Worm (Caenorhabditis elegans) whole organism, young adult: ENCODE measurements around the gene sra-32.

ENCODE experiments used
- B0261.1 ChIP-seq: sonication (generic microtip); optimal IDR thresholded peaks from 2 replicates; lab custom pipeline; 2016; ENCODE audit warnings: mild to moderate bottlenecking, missing genetic modification characterization, moderate library complexity, missing compliant biosample characterization
- C17E4.6 ChIP-seq: fragments of 200-800 bp; sonication (Bioruptor generic); IDR thresholded peaks from 2 replicates; pipeline ENCODE4 v1.3.6; 2022; ENCODE audit warnings: missing genetic modification reagents, missing genetic modification characterization, missing compliant biosample characterization
- D2030.7 ChIP-seq: fragments of 200-800 bp; sonication (Bioruptor generic); IDR thresholded peaks from 2 replicates; pipeline ENCODE4 v1.3.6; 2022; ENCODE audit warnings: missing genetic modification reagents, missing genetic modification characterization, missing compliant biosample characterization
- F39B2.1 ChIP-seq: fragments of 200-800 bp; sonication (Bioruptor generic); IDR thresholded peaks from 2 replicates; pipeline ENCODE4 v1.3.6; 2022; ENCODE audit warnings: missing genetic modification reagents, missing genetic modification characterization, missing compliant biosample characterization
- F57C9.4 ChIP-seq: sonication (generic microtip); optimal IDR thresholded peaks from 2 replicates; lab custom pipeline; 2017; ENCODE audit warnings: mild to moderate bottlenecking, missing genetic modification characterization, missing compliant biosample characterization
- T07F8.4 ChIP-seq: sonication (generic microtip); optimal IDR thresholded peaks from 2 replicates; lab custom pipeline; 2016; ENCODE audit warnings: mild to moderate bottlenecking, missing genetic modification characterization, moderate library complexity, missing compliant biosample characterization
- T26A5.8 ChIP-seq: sonication (generic microtip); optimal IDR thresholded peaks from 2 replicates; lab custom pipeline; 2016; ENCODE audit warnings: missing genetic modification characterization, missing compliant biosample characterization
- Y79H2A.3 ChIP-seq: fragments of 200-800 bp; sonication (Bioruptor generic); conservative IDR thresholded peaks from 2 replicates; pipeline ENCODE4 v1.3.6; 2022; ENCODE audit warnings: missing genetic modification reagents, missing genetic modification characterization, missing compliant biosample characterization
- akir-1 ChIP-seq: fragments of 200-800 bp; sonication (Bioruptor generic); optimal IDR thresholded peaks from 2 replicates; lab custom pipeline; 2018; ENCODE audit warnings: mild to moderate bottlenecking, missing genetic modification characterization, moderate library complexity, missing compliant biosample characterization
- atf-7 ChIP-seq: sonication (generic microtip); optimal IDR thresholded peaks from 2 replicates; lab custom pipeline; 2017; ENCODE audit warnings: mild to moderate bottlenecking, missing genetic modification characterization, missing compliant biosample characterization
- athp-1 ChIP-seq: sonication (generic microtip); optimal IDR thresholded peaks from 2 replicates; lab custom pipeline; 2017; ENCODE audit warnings: mild to moderate bottlenecking, missing genetic modification characterization, missing compliant biosample characterization
- attf-5 ChIP-seq: fragments of 200-800 bp; sonication (Bioruptor generic); optimal IDR thresholded peaks from 2 replicates; lab custom pipeline; 2018; ENCODE audit warnings: mild to moderate bottlenecking, missing genetic modification characterization, missing compliant biosample characterization
- cebp-1 ChIP-seq, 2 experiments: fragments of 200-800 bp in 1 of 2; sonication (Bioruptor generic) in 1 of 2; sonication (generic microtip) in 1 of 2; IDR thresholded peaks in 1 of 2; optimal IDR thresholded peaks in 1 of 2; 2 replicates each; pipeline versions ENCODE4 v1.3.6 to Lab custom; 2017 to 2022; ENCODE audit warnings: missing compliant biosample characterization in 2 of 2, missing genetic modification characterization in 2 of 2, mild to moderate bottlenecking in 1 of 2, missing genetic modification reagents in 1 of 2, moderate library complexity in 1 of 2
- cebp-2 ChIP-seq: fragments of 200-800 bp; sonication (Bioruptor generic); IDR thresholded peaks from 2 replicates; pipeline ENCODE4 v1.3.6; 2022; ENCODE audit warnings: missing genetic modification characterization, missing compliant biosample characterization
- ceh-27 ChIP-seq: fragments of 200-800 bp; sonication (Bioruptor generic); optimal IDR thresholded peaks from 2 replicates; lab custom pipeline; 2018; ENCODE audit warnings: mild to moderate bottlenecking, missing genetic modification characterization, moderate library complexity, missing compliant biosample characterization
- ceh-40 ChIP-seq: fragments of 200-800 bp; sonication (Bioruptor generic); IDR thresholded peaks from 2 replicates; pipeline ENCODE4 v1.3.6; 2022; ENCODE audit warnings: missing genetic modification characterization, missing compliant biosample characterization
- ceh-91 ChIP-seq: fragments of 200-800 bp; sonication (Bioruptor generic); IDR thresholded peaks from 2 replicates; pipeline ENCODE4 v1.3.6; 2022; ENCODE audit warnings: missing genetic modification reagents, missing genetic modification characterization, missing compliant biosample characterization
- chd-7 ChIP-seq: sonication (generic microtip); optimal IDR thresholded peaks from 2 replicates; lab custom pipeline; 2016; ENCODE audit warnings: mild to moderate bottlenecking, missing genetic modification characterization, moderate library complexity, missing compliant biosample characterization
- egrh-3 ChIP-seq: fragments of 200-800 bp; sonication (Bioruptor generic); IDR thresholded peaks from 2 replicates; pipeline ENCODE4 v1.3.6; 2022; ENCODE audit warnings: missing genetic modification reagents, missing genetic modification characterization, missing compliant biosample characterization
- hlh-12 ChIP-seq: sonication (generic microtip); optimal IDR thresholded peaks from 2 replicates; lab custom pipeline; 2016; ENCODE audit warnings: missing genetic modification characterization, missing compliant biosample characterization
- lin-35 ChIP-seq, 3 experiments: fragments of 150-350 bp in 2 of 3; sonication (generic microtip) in 1 of 3; optimal IDR thresholded peaks; 2 replicates each; lab custom pipeline; 2014 to 2018; ENCODE audit warnings: missing biosample characterization in 3 of 3, missing genetic modification characterization in 3 of 3, missing genetic modification reagents in 3 of 3
- lin-54 ChIP-seq: fragments of 200-800 bp; sonication (Bioruptor generic); optimal IDR thresholded peaks from 2 replicates; lab custom pipeline; 2018; ENCODE audit warnings: mild to moderate bottlenecking, missing genetic modification characterization, missing compliant biosample characterization
- lir-1 ChIP-seq: fragments of 200-800 bp; sonication (Bioruptor generic); conservative IDR thresholded peaks from 2 replicates; pipeline ENCODE4 v1.3.6; 2022; ENCODE audit warnings: missing genetic modification reagents, missing genetic modification characterization, missing compliant biosample characterization
- lsy-27 ChIP-seq: sonication (generic microtip); optimal IDR thresholded peaks from 2 replicates; lab custom pipeline; 2017; ENCODE audit warnings: missing genetic modification characterization, mild to moderate bottlenecking, missing compliant biosample characterization, antibody characterized with exemption, missing genotype, borderline replicate concordance; ENCODE audit not compliant: insufficient read depth
- nhr-80 ChIP-seq: sonication (generic microtip); optimal IDR thresholded peaks from 2 replicates; lab custom pipeline; 2016; ENCODE audit warnings: missing genetic modification characterization, missing compliant biosample characterization
- nhr-90 ChIP-seq: sonication (generic microtip); optimal IDR thresholded peaks from 2 replicates; lab custom pipeline; 2016; ENCODE audit warnings: missing genotype, mild to moderate bottlenecking, missing genetic modification characterization, missing compliant biosample characterization
- pbrm-1 ChIP-seq: fragments of 200-800 bp; sonication (Bioruptor generic); IDR thresholded peaks from 2 replicates; pipeline ENCODE4 v1.3.6; 2022; ENCODE audit warnings: missing genetic modification reagents, missing genetic modification characterization, missing compliant biosample characterization
- pha-4 ChIP-seq: fragments of 150-350 bp; sonication (generic microtip); optimal IDR thresholded peaks from 2 replicates; lab custom pipeline; 2014; ENCODE audit warnings: missing biosample characterization, missing genetic modification reagents, missing genetic modification characterization
- rec-8 ChIP-seq, 2 experiments: sonication (generic microtip); optimal IDR thresholded peaks; 2 replicates each; lab custom pipeline; 2016; ENCODE audit warnings: mild to moderate bottlenecking in 2 of 2, missing genetic modification characterization in 2 of 2, missing genetic modification reagents in 2 of 2, missing genotype in 2 of 2, missing biosample characterization in 1 of 2, missing compliant biosample characterization in 1 of 2, moderate library complexity in 1 of 2
- rpc-1 ChIP-seq, 2 experiments: fragments of 150-350 bp in 1 of 2; sonication (generic microtip) in 1 of 2; optimal IDR thresholded peaks; 2 replicates each; lab custom pipeline; 2014 to 2018; ENCODE audit warnings: missing biosample characterization in 1 of 2, missing genetic modification characterization in 1 of 2, missing genetic modification reagents in 1 of 2, missing genotype in 1 of 2
- snpc-1.1 ChIP-seq: sonication (generic microtip); optimal IDR thresholded peaks from 2 replicates; lab custom pipeline; 2017; ENCODE audit warnings: missing genetic modification characterization, mild to moderate bottlenecking, missing compliant biosample characterization, antibody characterized with exemption, moderate library complexity, missing genotype, missing genetic modification reagents; ENCODE audit not compliant: insufficient read depth
- somi-1 ChIP-seq: fragments of 200-800 bp; sonication (Bioruptor generic); optimal IDR thresholded peaks from 2 replicates; lab custom pipeline; 2018; ENCODE audit warnings: mild to moderate bottlenecking, missing genetic modification characterization, missing compliant biosample characterization
- sptf-2 ChIP-seq: fragments of 200-800 bp; sonication (Bioruptor generic); optimal IDR thresholded peaks from 2 replicates; lab custom pipeline; 2018; ENCODE audit warnings: mild to moderate bottlenecking, missing genetic modification characterization, missing compliant biosample characterization
- tlf-1 ChIP-seq: fragments of 200-800 bp; sonication (Bioruptor generic); optimal IDR thresholded peaks from 2 replicates; lab custom pipeline; 2018; ENCODE audit warnings: mild to moderate bottlenecking, missing genetic modification characterization, missing compliant biosample characterization
- unc-130 ChIP-seq: sonication (generic microtip); optimal IDR thresholded peaks from 2 replicates; lab custom pipeline; 2016; ENCODE audit warnings: missing genetic modification reagents, missing genetic modification characterization, missing compliant biosample characterization
- ztf-28 ChIP-seq: fragments of 200-800 bp; sonication (Bioruptor generic); IDR thresholded peaks from 2 replicates; pipeline ENCODE4 v1.3.6; 2022; ENCODE audit warnings: missing genetic modification reagents, missing genetic modification characterization, missing compliant biosample characterization

sra-32 gene

ce11 chrII:4505097-4505626 is 26.6 kb downstream of the sra-32 start, which contains the start of gene camt-1:
Gene camt-1, minus strand, starts transcription at chrII:4505147.
- TF ChIP-seq C17E4.6 (GFP tag; lab: Robert Waterston, UW) (no peak), pha-4 (tag; lab: Kevin White, UChicago) (no peak), ceh-27 (GFP tag; lab: Kevin White, UChicago) (no peak), T26A5.8 (tag; lab: Kevin White, UChicago) (no peak), snpc-1.1 (tag; lab: Kevin White, UChicago) (no peak), ceh-91 (GFP tag; lab: Robert Waterston, UW) (no peak), rec-8 (tag; optimal IDR thresholded peaks at IDR 0.05; lab: Kevin White, UChicago) (no peak), sptf-2 (GFP tag; lab: Kevin White, UChicago) (no peak), ceh-40 (GFP tag; lab: Robert Waterston, UW) (no peak), attf-5 (GFP tag; lab: Kevin White, UChicago) (no peak), lin-54 (GFP tag; lab: Kevin White, UChicago) (no peak)

ce11 chrII:4495844-4496243 is 35.9 kb downstream of the sra-32 start:
- TF ChIP-seq rec-8 (tag; optimal IDR thresholded peaks at IDR 0.05; lab: Kevin White, UChicago) (no peak), lir-1 (no peak), nhr-80 (peak; percentile 62)

DNA sequence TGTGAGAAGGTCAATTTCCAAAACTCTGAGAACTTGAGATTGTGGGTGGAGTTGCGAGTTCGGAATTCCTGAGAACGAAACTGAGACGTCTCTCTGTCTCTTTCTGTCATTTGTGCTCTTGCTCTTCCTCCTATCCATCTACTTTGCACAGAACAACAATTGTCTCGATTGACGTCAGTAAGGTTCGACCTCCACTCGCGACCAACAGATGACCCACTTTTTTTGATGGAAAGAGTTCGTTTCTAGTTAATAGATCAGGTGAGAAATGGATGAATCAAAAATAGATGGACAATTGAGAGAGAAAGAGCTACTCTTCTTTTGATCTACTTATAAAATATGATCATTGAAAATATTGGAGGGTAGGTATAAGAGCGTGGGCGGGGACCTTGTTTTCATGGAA is 37.2 kb downstream of the sra-32 start:
- TF ChIP-seq T07F8.4 (tag; lab: Kevin White, UChicago) (no peak), akir-1 (no peak), F39B2.1 (GFP tag; lab: Robert Waterston, UW) (no peak)

DNA sequence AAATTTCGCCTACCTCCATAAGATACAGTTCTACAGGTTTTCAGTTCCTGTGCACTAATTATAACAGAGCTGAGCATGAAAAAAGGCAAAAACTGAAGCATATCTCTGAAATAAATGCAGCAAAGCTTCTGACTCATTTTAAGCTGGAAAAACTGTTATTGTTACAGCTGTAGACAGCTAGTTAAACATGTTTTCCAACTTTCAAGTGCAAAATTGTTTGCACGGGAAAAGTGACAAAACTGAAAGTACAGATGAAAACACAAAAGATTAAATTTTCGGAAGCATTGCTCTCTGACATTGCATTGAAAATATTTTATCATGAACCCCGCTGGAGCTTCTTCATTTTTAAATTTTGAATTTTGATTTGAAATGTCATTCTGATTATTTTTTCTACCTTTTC is 41.1 kb downstream of the sra-32 start, which contains the start of gene T05C1.5:
Gene T05C1.5, minus strand, starts transcription at position 101 of the 400 bp plus-strand sequence.
- TF ChIP-seq rpc-1 (optimal IDR thresholded peaks at IDR 0.05; lab: Kevin White, UChicago): no peak
- TF ChIP-seq rpc-1 (tag; optimal IDR thresholded peaks at IDR 0.05; lab: Kevin White, UChicago): no peak

DNA sequence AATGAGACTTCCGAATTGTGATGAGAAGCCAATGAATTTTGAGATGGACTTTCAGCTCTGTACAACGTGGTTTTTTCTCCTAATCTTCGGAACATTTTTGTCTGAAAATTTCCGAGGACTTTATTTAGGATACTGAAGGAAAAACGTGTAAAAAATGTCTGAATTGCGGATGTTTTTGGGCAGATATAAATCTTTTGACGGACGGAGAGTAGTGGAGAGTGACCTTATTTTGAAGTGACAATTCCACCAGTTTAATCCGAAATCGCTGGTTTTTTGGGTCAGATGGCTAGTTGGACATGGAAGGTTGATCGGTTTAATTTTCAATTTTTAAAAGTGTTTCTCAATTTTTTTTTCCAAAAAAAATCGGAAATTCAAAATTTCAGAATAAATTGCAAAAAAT is 42.5 kb downstream of the sra-32 start, which contains the start of gene T05C1.3:
Gene T05C1.3, minus strand, starts transcription at position 101 of the 400 bp plus-strand sequence.
- no peak for TF ChIP-seq D2030.7 (GFP tag; lab: Robert Waterston, UW)
- no peak for TF ChIP-seq pbrm-1
- no peak for TF ChIP-seq Y79H2A.3
- no peak for TF ChIP-seq F57C9.4 (tag; lab: Kevin White, UChicago)
- no peak for TF ChIP-seq atf-7 (tag; lab: Kevin White, UChicago)
- no peak for TF ChIP-seq pha-4 (tag; lab: Kevin White, UChicago)
- TF ChIP-seq nhr-80: no peak
- TF ChIP-seq hlh-12: no peak
- TF ChIP-seq T07F8.4 (tag; lab: Kevin White, UChicago): no peak
- no peak for TF ChIP-seq nhr-90 (tag; lab: Kevin White, UChicago)
- no peak for TF ChIP-seq chd-7 (tag; lab: Kevin White, UChicago)
- no peak for TF ChIP-seq cebp-2 (GFP tag; lab: Robert Waterston, UW)
- TF ChIP-seq ztf-28 (GFP tag; lab: Robert Waterston, UW): no peak
- no peak for TF ChIP-seq B0261.1 (tag; lab: Kevin White, UChicago)
- TF ChIP-seq lin-35 (GFP tag; optimal IDR thresholded peaks at IDR 0.05; lab: Kevin White, UChicago): no peak

ce11 chrII:4482021-4482420 is 49.8 kb downstream of the sra-32 start, which contains the start of gene T05C1.2:
Gene T05C1.2, minus strand, starts transcription at chrII:4482121.
- no peak for TF ChIP-seq unc-130 (GFP tag; lab: Kevin White, UChicago)
- no peak for TF ChIP-seq lsy-27 (tag; lab: Kevin White, UChicago)
- TF ChIP-seq somi-1: no peak
- TF ChIP-seq lin-54 (GFP tag; lab: Kevin White, UChicago): no peak
- TF ChIP-seq egrh-3 (GFP tag; lab: Robert Waterston, UW): no peak
- TF ChIP-seq tlf-1 (GFP tag; lab: Kevin White, UChicago): no peak
- no peak for TF ChIP-seq B0261.1 (tag; lab: Kevin White, UChicago)
- TF ChIP-seq cebp-1 (GFP tag; IDR thresholded peaks at IDR 0.05; lab: Robert Waterston, UW): no peak
- TF ChIP-seq cebp-1 (tag; optimal IDR thresholded peaks at IDR 0.05; lab: Kevin White, UChicago): no peak
- TF ChIP-seq athp-1 (tag; lab: Kevin White, UChicago): no peak
- TF ChIP-seq ztf-28 (GFP tag; lab: Robert Waterston, UW): no peak
